Fruit fly (Drosophila melanogaster) whole organism, adult: ENCODE measurements around the gene Jhbp13.
A peak's percentile ranks its signal among the peaks of the same experiment; 100 is the strongest.

Experiments used
- CG11617 ChIP-seq: fragments of 200-800 bp; sonication (Bioruptor generic); optimal IDR thresholded peaks from 2 replicates; lab custom pipeline; 2017; ENCODE audit warnings: mild to moderate bottlenecking, missing biosample characterization, missing genetic modification reagents, missing genetic modification characterization
- CG7045 ChIP-seq: fragments of 200-800 bp; sonication (Bioruptor generic); optimal IDR thresholded peaks from 2 replicates; lab custom pipeline; 2017; ENCODE audit warnings: missing biosample characterization, mild to moderate bottlenecking, missing genetic modification characterization
- CG7101 ChIP-seq: fragments of 200-800 bp; sonication (Bioruptor generic); optimal IDR thresholded peaks from 2 replicates; lab custom pipeline; 2018; ENCODE audit warnings: missing biosample characterization, mild to moderate bottlenecking, missing genetic modification characterization, moderate library complexity
- Crg-1 ChIP-seq: fragments of 200-800 bp; sonication (Bioruptor generic); optimal IDR thresholded peaks from 2 replicates; lab custom pipeline; 2016; ENCODE audit warnings: missing biosample characterization, missing genetic modification characterization
- bab1 ChIP-seq: fragments of 200-800 bp; sonication (Bioruptor generic); optimal IDR thresholded peaks from 3 replicates; lab custom pipeline; 2019; ENCODE audit warnings: missing biosample characterization, mild to moderate bottlenecking, missing genetic modification characterization, moderate library complexity
- cic ChIP-seq: fragments of 200-800 bp; sonication (Bioruptor generic); optimal IDR thresholded peaks from 2 replicates; lab custom pipeline; 2017; ENCODE audit warnings: missing biosample characterization, mild to moderate bottlenecking, missing genetic modification characterization, moderate library complexity
- cnc ChIP-seq, 2 experiments: fragments of >200 bp; optimal IDR thresholded peaks; 2 replicates each; lab custom pipeline; 2017
- kay ChIP-seq: fragments of 200-800 bp; sonication (Bioruptor generic); peaks from one replicate; lab custom pipeline; 2016; ENCODE audit warnings: missing biosample characterization, missing genetic modification characterization, borderline replicate concordance
- ovo ChIP-seq: fragments of 200-800 bp; sonication (Bioruptor generic); optimal IDR thresholded peaks from 2 replicates; lab custom pipeline; 2016; ENCODE audit warnings: missing biosample characterization, missing genetic modification characterization
- pad ChIP-seq: fragments of 200-800 bp; sonication (Bioruptor generic); optimal IDR thresholded peaks from 3 replicates; lab custom pipeline; 2017; ENCODE audit warnings: missing biosample characterization, missing genetic modification characterization, mild to moderate bottlenecking, moderate library complexity, missing genetic modification reagents
- tj ChIP-seq: fragments of 200-800 bp; sonication (Bioruptor generic); optimal IDR thresholded peaks from 3 replicates; lab custom pipeline; 2017; ENCODE audit warnings: missing biosample characterization, mild to moderate bottlenecking, missing genetic modification characterization, moderate library complexity

dm6 chr2L:13290276-13291065 lies 50.7 kb downstream of the Jhbp13 start:
- no peak for TF ChIP-seq cnc (optimal IDR thresholded peaks at IDR 0.05; lab: Kevin White, UChicago)
- peak; percentile 85 for TF ChIP-seq CG7045 (GFP tag; lab: Kevin White, UChicago)
- peak; percentile 82 for TF ChIP-seq CG11617 (GFP tag; lab: Kevin White, UChicago)
- peak; percentile 99 for TF ChIP-seq cic (GFP tag; lab: Kevin White, UChicago)
- no peak for TF ChIP-seq bab1 (GFP tag; lab: Kevin White, UChicago)
- TF ChIP-seq pad (GFP tag; lab: Kevin White, UChicago), result no peak
- TF ChIP-seq kay (GFP tag; lab: Kevin White, UChicago), result peak; percentile 93
- peak; percentile 75 for TF ChIP-seq CG7101 (tag; lab: Kevin White, UChicago)
- peak; percentile 61 for TF ChIP-seq Crg-1 (GFP tag; lab: Kevin White, UChicago)
- peak; percentile 26 for TF ChIP-seq tj (GFP tag; lab: Kevin White, UChicago)
- TF ChIP-seq ovo (GFP tag; lab: Kevin White, UChicago), result peak; percentile 39
